Worm (Caenorhabditis elegans) whole organism, L4 larva: ENCODE results near the gene unc-39.

ENCODE experiments used
- F10B5.3 ChIP-seq: sonication (generic microtip); optimal IDR thresholded peaks from 2 replicates; lab custom pipeline; 2016; ENCODE audit warnings: mild to moderate bottlenecking, missing genetic modification characterization, missing compliant biosample characterization
- F49E8.2 ChIP-seq: sonication (generic microtip); optimal IDR thresholded peaks from 2 replicates; lab custom pipeline; 2016; ENCODE audit warnings: missing compliant biosample characterization, mild to moderate bottlenecking, missing genetic modification characterization, borderline replicate concordance
- T20F7.1 ChIP-seq: fragments of 200-800 bp; sonication (Bioruptor generic); optimal IDR thresholded peaks from 2 replicates; lab custom pipeline; 2018; ENCODE audit warnings: mild to moderate bottlenecking, missing genetic modification characterization, missing compliant biosample characterization
- T26A8.4 ChIP-seq: fragments of 200-800 bp; sonication (Bioruptor generic); IDR thresholded peaks from 2 replicates; pipeline ENCODE4 v1.3.6; 2022; ENCODE audit warnings: missing genetic modification characterization, missing compliant biosample characterization
- Y105C5A.15 ChIP-seq: fragments of 200-800 bp; sonication (Bioruptor generic); IDR thresholded peaks from 2 replicates; pipeline ENCODE4 v1.3.6; 2022; ENCODE audit warnings: missing genetic modification characterization, missing compliant biosample characterization
- Y48G9A.11 ChIP-seq: fragments of 200-800 bp; sonication (Bioruptor generic); IDR thresholded peaks from 2 replicates; pipeline ENCODE4 v1.3.6; 2022; ENCODE audit warnings: missing genetic modification reagents, missing genetic modification characterization, missing compliant biosample characterization
- Y5F2A.4 ChIP-seq: fragments of 200-800 bp; sonication (Bioruptor generic); optimal IDR thresholded peaks from 2 replicates; lab custom pipeline; 2018; ENCODE audit warnings: mild to moderate bottlenecking, missing genetic modification characterization, missing compliant biosample characterization
- ZK546.5 ChIP-seq, 2 experiments: sonication (generic microtip); optimal IDR thresholded peaks; 2 replicates each; lab custom pipeline; 2017; ENCODE audit warnings: missing biosample characterization in 2 of 2, missing genetic modification characterization in 2 of 2
- aha-1 ChIP-seq: fragments of 150-350 bp; peaks from one replicate; lab custom pipeline; 2014; ENCODE audit warnings: missing biosample characterization, missing genetic modification characterization
- aly-2 ChIP-seq: sonication (generic microtip); optimal IDR thresholded peaks from 2 replicates; lab custom pipeline; 2018; ENCODE audit warnings: missing biosample characterization, missing genetic modification characterization
- ceh-28 ChIP-seq: fragments of 150-350 bp; optimal IDR thresholded peaks from 2 replicates; lab custom pipeline; 2014; ENCODE audit warnings: missing biosample characterization, missing genetic modification reagents, missing genetic modification characterization
- ceh-32 ChIP-seq: sonication (generic microtip); optimal IDR thresholded peaks from 2 replicates; lab custom pipeline; 2016; ENCODE audit warnings: mild to moderate bottlenecking, missing genetic modification characterization, missing compliant biosample characterization; ENCODE audit not compliant: poor library complexity
- ceh-62 ChIP-seq: sonication (generic microtip); optimal IDR thresholded peaks from 2 replicates; lab custom pipeline; 2017; ENCODE audit warnings: missing biosample characterization, missing genetic modification characterization
- ceh-82 ChIP-seq: sonication (generic microtip); optimal IDR thresholded peaks from 2 replicates; lab custom pipeline; 2017; ENCODE audit warnings: missing biosample characterization, missing genetic modification characterization
- cey-2 ChIP-seq: sonication (generic microtip); optimal IDR thresholded peaks from 3 replicates; lab custom pipeline; 2017; ENCODE audit warnings: missing genetic modification characterization, mild to moderate bottlenecking, missing compliant biosample characterization, antibody characterized with exemption, borderline replicate concordance; ENCODE audit not compliant: insufficient read depth
- daf-12 ChIP-seq: fragments of 150-350 bp; optimal IDR thresholded peaks from 2 replicates; lab custom pipeline; 2014; ENCODE audit warnings: missing biosample characterization, missing genetic modification reagents, missing genetic modification characterization
- daf-16 ChIP-seq, 3 experiments: sonication (generic microtip); optimal IDR thresholded peaks; 2 replicates each; lab custom pipeline; 2016 to 2017; ENCODE audit warnings: missing genetic modification characterization in 3 of 3, missing genetic modification reagents in 3 of 3, mild to moderate bottlenecking in 2 of 3, missing compliant biosample characterization in 2 of 3, missing biosample characterization in 1 of 3, moderate library complexity in 1 of 3
- daf-19 ChIP-seq: fragments of 200-800 bp; sonication (Bioruptor generic); conservative IDR thresholded peaks from 2 replicates; pipeline ENCODE4 v1.3.6; 2022; ENCODE audit warnings: missing genetic modification characterization, missing compliant biosample characterization
- dmd-6 ChIP-seq: fragments of 200-800 bp; sonication (Bioruptor generic); IDR thresholded peaks from 2 replicates; pipeline ENCODE4 v1.3.6; 2022; ENCODE audit warnings: missing genetic modification reagents, missing genetic modification characterization, missing compliant biosample characterization
- dmd-9 ChIP-seq: fragments of 200-800 bp; sonication (Bioruptor generic); IDR thresholded peaks from 2 replicates; pipeline ENCODE4 v1.3.6; 2022; ENCODE audit warnings: missing genetic modification reagents, missing genetic modification characterization, missing compliant biosample characterization
- dpl-1 ChIP-seq: fragments of 150-350 bp; optimal IDR thresholded peaks from 2 replicates; lab custom pipeline; 2014; ENCODE audit warnings: missing biosample characterization, missing genetic modification reagents, missing genetic modification characterization
- duxl-1 ChIP-seq: sonication (generic microtip); optimal IDR thresholded peaks from 2 replicates; lab custom pipeline; 2016; ENCODE audit warnings: mild to moderate bottlenecking, missing genetic modification characterization, moderate library complexity, missing compliant biosample characterization; ENCODE audit not compliant: poor library complexity
- fkh-10 ChIP-seq: fragments of 150-350 bp; optimal IDR thresholded peaks from 2 replicates; lab custom pipeline; 2014; ENCODE audit warnings: missing biosample characterization, missing genetic modification reagents, missing genetic modification characterization
- fos-1 ChIP-seq: fragments of 150-350 bp; optimal IDR thresholded peaks from 2 replicates; lab custom pipeline; 2014; ENCODE audit warnings: missing biosample characterization, missing genetic modification characterization
- gei-8 ChIP-seq: fragments of 200-800 bp; sonication (Bioruptor generic); optimal IDR thresholded peaks from 2 replicates; lab custom pipeline; 2018; ENCODE audit warnings: mild to moderate bottlenecking, missing genetic modification characterization, missing compliant biosample characterization
- hlh-11 ChIP-seq: fragments of 200-800 bp; sonication (Bioruptor generic); optimal IDR thresholded peaks from 2 replicates; lab custom pipeline; 2018; ENCODE audit warnings: mild to moderate bottlenecking, missing genetic modification characterization, missing compliant biosample characterization
- hlh-30 ChIP-seq: sonication (generic microtip); optimal IDR thresholded peaks from 2 replicates; lab custom pipeline; 2017; ENCODE audit warnings: antibody characterized with exemption, mild to moderate bottlenecking, missing genetic modification characterization, missing compliant biosample characterization; ENCODE audit not compliant: insufficient read depth
- jun-1 ChIP-seq: fragments of 150-350 bp; optimal IDR thresholded peaks from 2 replicates; lab custom pipeline; 2014; ENCODE audit warnings: missing biosample characterization, missing genetic modification reagents, missing genetic modification characterization
- lin-13 ChIP-seq: fragments of 150-350 bp; optimal IDR thresholded peaks from 2 replicates; lab custom pipeline; 2014; ENCODE audit warnings: missing biosample characterization, missing genetic modification reagents, missing genetic modification characterization
- lin-39 ChIP-seq: fragments of 150-350 bp; optimal IDR thresholded peaks from 2 replicates; lab custom pipeline; 2014; ENCODE audit warnings: missing biosample characterization, missing genetic modification reagents, missing genetic modification characterization
- lir-3 ChIP-seq: sonication (generic microtip); optimal IDR thresholded peaks from 2 replicates; lab custom pipeline; 2016; ENCODE audit warnings: mild to moderate bottlenecking, missing genetic modification characterization, missing compliant biosample characterization
- lsy-2 ChIP-seq, 2 experiments: fragments of 150-350 bp in 1 of 2; sonication (generic microtip) in 1 of 2; optimal IDR thresholded peaks; 2 replicates each; lab custom pipeline; 2014 to 2017; ENCODE audit warnings: missing biosample characterization in 2 of 2, missing genetic modification characterization in 2 of 2
- mdl-1 ChIP-seq, 2 experiments: fragments of 150-350 bp in 1 of 2; sonication (generic microtip) in 1 of 2; optimal IDR thresholded peaks; 2 replicates each; lab custom pipeline; 2014 to 2017; ENCODE audit warnings: missing biosample characterization in 2 of 2, missing genetic modification characterization in 2 of 2
- mdt-29 ChIP-seq: fragments of 200-800 bp; sonication (Bioruptor generic); IDR thresholded peaks from 2 replicates; pipeline ENCODE4 v1.3.6; 2022; ENCODE audit warnings: missing genetic modification reagents, missing genetic modification characterization, missing compliant biosample characterization
- mxl-2 ChIP-seq: fragments of 200-800 bp; sonication (Bioruptor generic); conservative IDR thresholded peaks from 2 replicates; pipeline ENCODE4 v1.3.6; 2022; ENCODE audit warnings: missing genetic modification reagents, missing genetic modification characterization, missing compliant biosample characterization
- nhr-10 ChIP-seq: fragments of 150-350 bp; optimal IDR thresholded peaks from 2 replicates; lab custom pipeline; 2014; ENCODE audit warnings: missing biosample characterization, missing genetic modification characterization
- nhr-102 ChIP-seq: sonication (generic microtip); optimal IDR thresholded peaks from 2 replicates; lab custom pipeline; 2016; ENCODE audit warnings: mild to moderate bottlenecking, missing genetic modification characterization, moderate library complexity, missing compliant biosample characterization
- nhr-237 ChIP-seq: sonication (generic microtip); optimal IDR thresholded peaks from 2 replicates; lab custom pipeline; 2017; ENCODE audit warnings: missing biosample characterization, missing genetic modification characterization
- nhr-25 ChIP-seq: sonication (generic microtip); optimal IDR thresholded peaks from 2 replicates; lab custom pipeline; 2017; ENCODE audit warnings: missing genetic modification characterization, mild to moderate bottlenecking, missing compliant biosample characterization, antibody characterized with exemption, moderate library complexity, borderline replicate concordance; ENCODE audit not compliant: insufficient read depth
- nhr-28 ChIP-seq: fragments of 150-350 bp; optimal IDR thresholded peaks from 2 replicates; lab custom pipeline; 2014; ENCODE audit warnings: missing biosample characterization, missing genetic modification characterization
- nhr-42 ChIP-seq: fragments of 200-800 bp; sonication (Bioruptor generic); IDR thresholded peaks from 2 replicates; pipeline ENCODE4 v1.3.6; 2022; ENCODE audit warnings: missing genetic modification characterization, missing compliant biosample characterization
- nhr-48 ChIP-seq: sonication (generic microtip); optimal IDR thresholded peaks from 2 replicates; lab custom pipeline; 2016; ENCODE audit warnings: mild to moderate bottlenecking, missing genetic modification characterization, missing compliant biosample characterization
- set-16 ChIP-seq: fragments of 200-800 bp; sonication (Bioruptor generic); IDR thresholded peaks from 2 replicates; pipeline ENCODE4 v1.3.6; 2022; ENCODE audit warnings: missing genetic modification reagents, missing genetic modification characterization, missing compliant biosample characterization
- spr-1 ChIP-seq: sonication (generic microtip); optimal IDR thresholded peaks from 2 replicates; lab custom pipeline; 2016; ENCODE audit warnings: mild to moderate bottlenecking, missing genetic modification characterization, missing compliant biosample characterization
- spr-3 ChIP-seq: fragments of 200-800 bp; sonication (Bioruptor generic); optimal IDR thresholded peaks from 2 replicates; lab custom pipeline; 2018; ENCODE audit warnings: mild to moderate bottlenecking, missing genetic modification characterization, missing compliant biosample characterization
- tra-1 ChIP-seq: fragments of 200-800 bp; sonication (Bioruptor generic); IDR thresholded peaks from 2 replicates; pipeline ENCODE4 v1.3.6; 2022; ENCODE audit warnings: missing genetic modification reagents, missing genetic modification characterization, missing compliant biosample characterization
- zip-2 ChIP-seq: fragments of 150-350 bp; optimal IDR thresholded peaks from 2 replicates; lab custom pipeline; 2014; ENCODE audit warnings: missing biosample characterization, missing genetic modification characterization

Gene unc-39

ce11 chrV:14366487-14366962 lies 6.3 kb upstream of the unc-39 start (continued):
- peak; percentile 63 for TF ChIP-seq nhr-102 (tag; lab: Kevin White, UChicago)
- peak; percentile 27 for TF ChIP-seq duxl-1 (tag; lab: Kevin White, UChicago)
- peak; percentile 6 for TF ChIP-seq zip-2 (tag; lab: Kevin White, UChicago)
- peak; percentile 52 for TF ChIP-seq fkh-10
- TF ChIP-seq, all 104 proteins: peak for 52

ce11 chrV:14368272-14369052 lies 4.4 kb upstream of the unc-39 start:
- no peak for TF ChIP-seq F10B5.3
- TF ChIP-seq mxl-2 (GFP tag; lab: Robert Waterston, UW): no peak
- TF ChIP-seq lir-3: no peak
- TF ChIP-seq Y105C5A.15 (GFP tag; lab: Robert Waterston, UW): no peak
- peak; percentile 90 for TF ChIP-seq hlh-11 (tag; lab: Kevin White, UChicago)
- TF ChIP-seq daf-12 (tag; lab: Kevin White, UChicago): peak; percentile 20
- TF ChIP-seq lin-13 (GFP tag; lab: Kevin White, UChicago): no peak
- no peak for TF ChIP-seq ceh-82 (tag; lab: Kevin White, UChicago)
- TF ChIP-seq fos-1 (tag; lab: Kevin White, UChicago): no peak
- TF ChIP-seq mdl-1 (tag; optimal IDR thresholded peaks at IDR 0.05; lab: Kevin White, UChicago): peak; percentile 64 to 93
- TF ChIP-seq set-16: peak; percentile 91
- TF ChIP-seq ceh-32 (tag; lab: Kevin White, UChicago): no peak
- no peak for TF ChIP-seq nhr-10 (tag; lab: Kevin White, UChicago)
- no peak for TF ChIP-seq spr-3
- no peak for TF ChIP-seq T20F7.1
- no peak for TF ChIP-seq gei-8 (GFP tag; lab: Kevin White, UChicago)
- TF ChIP-seq daf-16 (GFP tag; optimal IDR thresholded peaks at IDR 0.05; lab: Kevin White, UChicago): no peak
- TF ChIP-seq daf-16 (tag; optimal IDR thresholded peaks at IDR 0.05; lab: Kevin White, UChicago): peak; percentile 65
- peak; percentile 6 for TF ChIP-seq dpl-1 (GFP tag; lab: Kevin White, UChicago)
- peak; percentile 3 for TF ChIP-seq Y5F2A.4 (GFP tag; lab: Kevin White, UChicago)
- TF ChIP-seq nhr-237 (tag; lab: Kevin White, UChicago): no peak
- no peak for TF ChIP-seq Y48G9A.11 (GFP tag; lab: Robert Waterston, UW)
- peak; percentile 17; the same call in 1 of the 2 replicates for TF ChIP-seq T26A8.4 (GFP tag; lab: Robert Waterston, UW)
- TF ChIP-seq ceh-62: no peak
- peak; percentile 88 for TF ChIP-seq nhr-28 (tag; lab: Kevin White, UChicago)
- peak; percentile 80 for TF ChIP-seq nhr-48
- peak; percentile 95 for TF ChIP-seq aha-1
- peak; percentile 38 to 68 for TF ChIP-seq lsy-2 (tag; optimal IDR thresholded peaks at IDR 0.05; lab: Kevin White, UChicago)
- TF ChIP-seq tra-1 (GFP tag; lab: Robert Waterston, UW): 0 out of 2 replicates have a peak, but pooled peaks have one; percentile 46
- no peak for TF ChIP-seq nhr-42 (GFP tag; lab: Robert Waterston, UW)
- TF ChIP-seq ZK546.5 (tag; optimal IDR thresholded peaks at IDR 0.05; lab: Kevin White, UChicago): no peak
- peak; percentile 74 for TF ChIP-seq cey-2 (tag; lab: Kevin White, UChicago)
- no peak for TF ChIP-seq aly-2 (tag; lab: Kevin White, UChicago)
- TF ChIP-seq spr-1 (tag; lab: Kevin White, UChicago): no peak
- TF ChIP-seq jun-1 (tag; lab: Kevin White, UChicago): no peak
- no peak for TF ChIP-seq ceh-28
- peak; percentile 62 for TF ChIP-seq hlh-30 (tag; lab: Kevin White, UChicago)
- TF ChIP-seq daf-19 (GFP tag; lab: Robert Waterston, UW): no peak
- TF ChIP-seq F49E8.2 (tag; lab: Kevin White, UChicago): no peak
- no peak for TF ChIP-seq mdt-29 (GFP tag; lab: Robert Waterston, UW)
- no peak for TF ChIP-seq dmd-9
- TF ChIP-seq dmd-6 (GFP tag; lab: Robert Waterston, UW): peak; percentile 66
- peak; percentile 90 for TF ChIP-seq nhr-25 (tag; lab: Kevin White, UChicago)
- no peak for TF ChIP-seq lin-39 (tag; lab: Kevin White, UChicago)
